Worm (Caenorhabditis elegans) whole organism, L2 larva: ENCODE measurements around the gene spe-6.

Experiments used
- ama-1 ChIP-seq: fragments of 150-350 bp; optimal IDR thresholded peaks from 2 replicates; lab custom pipeline; 2018; ENCODE audit warnings: inconsistent platforms
- nhr-11 ChIP-seq: fragments of 150-350 bp; optimal IDR thresholded peaks from 2 replicates; lab custom pipeline; 2014; ENCODE audit warnings: missing biosample characterization, missing genetic modification characterization

- TF ChIP-seq nhr-11 (tag; lab: Kevin White, UChicago) (no peak), ama-1 (lab: Kevin White, UChicago) (no peak)
Observed at ce11 chrIII:11496496-11496895, 8.8 kb upstream of the spe-6 start, which contains the start of gene Y66D12A.24.
